Worm (Caenorhabditis elegans) whole organism, mixed stage, embryonic: ENCODE results near the gene F31A3.3.

ENCODE experiments used
- lin-13 ChIP-seq: fragments of 150-350 bp; optimal IDR thresholded peaks from 2 replicates; lab custom pipeline; 2014; ENCODE audit warnings: missing biosample characterization, missing genetic modification characterization
- pha-4 ChIP-seq: fragments of 150-350 bp; optimal IDR thresholded peaks from 2 replicates; lab custom pipeline; 2018; ENCODE audit warnings: missing biosample characterization, missing genetic modification reagents, missing genetic modification characterization
- unc-39 ChIP-seq: fragments of 150-350 bp; optimal IDR thresholded peaks from 2 replicates; lab custom pipeline; 2014; ENCODE audit warnings: missing biosample characterization, missing genetic modification characterization

DNA sequence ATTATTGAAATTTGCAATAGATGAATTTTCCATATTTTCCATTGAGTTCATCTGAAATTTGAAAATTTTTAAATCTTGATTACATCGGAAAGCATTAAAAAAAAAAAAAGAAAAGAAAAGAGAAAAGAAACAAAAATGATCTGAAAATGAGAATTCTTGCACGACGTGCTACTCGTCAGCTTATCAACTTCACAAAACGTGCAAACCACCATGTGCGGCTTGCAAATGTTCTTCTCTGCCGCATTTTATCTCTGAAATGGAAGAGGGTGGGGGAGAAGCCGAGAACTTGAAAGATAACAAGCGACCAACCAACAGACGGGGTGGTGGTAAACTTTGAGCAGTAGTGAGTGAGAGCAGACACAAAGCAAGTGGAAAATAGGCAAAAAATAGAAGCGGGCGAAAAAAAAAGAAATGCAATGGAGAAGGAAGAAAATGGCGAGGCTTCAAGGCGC lies at the start of gene F31A3.3:
- TF ChIP-seq lin-13 (tag; lab: Kevin White, UChicago) (no peak), unc-39 (tag; lab: Kevin White, UChicago) (no peak), pha-4 (no peak)
